Worm (Caenorhabditis elegans): ENCODE measurements around the gene lab-2.

DNA sequence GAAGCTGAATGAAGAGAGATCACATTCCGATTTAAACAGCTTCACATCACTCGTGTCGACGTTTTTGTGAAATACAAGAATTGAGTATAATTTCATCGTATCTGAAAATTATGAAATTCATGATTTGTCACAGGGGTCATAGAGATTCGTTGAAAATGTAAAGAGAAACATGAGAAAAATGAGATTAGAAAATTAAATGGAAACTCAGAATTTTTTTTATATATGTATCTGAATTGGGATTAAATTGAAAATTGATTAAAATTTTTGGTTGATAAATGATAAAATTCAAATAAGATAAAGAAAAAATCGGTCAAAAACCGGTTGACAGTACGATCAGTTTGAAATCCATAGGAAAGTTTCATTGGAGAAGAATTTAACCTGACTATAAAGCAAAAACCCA is 41.9 kb downstream of the lab-2 start, which contains the start of gene ykt-6:
- TF ChIP-seq dpl-1 (GFP tag; optimal IDR thresholded peaks at IDR 0.05) = no peak
- TF ChIP-seq attf-5 (GFP tag; optimal IDR thresholded peaks at IDR 0.05) = no peak
